Fruit fly (Drosophila melanogaster): ENCODE data around the gene blot.

The blot gene

dm6 chr3L:17430957-17431585 is 9.8 kb upstream of the blot start:
- peak; percentile 41 for TF ChIP-seq noc (tag; optimal IDR thresholded peaks at IDR 0.05)

- TF ChIP-seq noc (tag; optimal IDR thresholded peaks at IDR 0.05): no peak
Measured at dm6 chr3L:17430390-17430789, 9.1 kb upstream of the blot start.

- TF ChIP-seq noc (tag; optimal IDR thresholded peaks at IDR 0.05): peak; percentile 64
Measured at dm6 chr3L:17428779-17429178, 7.5 kb upstream of the blot start, which contains the start of gene Gorab. Gene Gorab, minus strand, starts transcription at chr3L:17428836.

dm6 chr3L:17427013-17427412 is 5.7 kb upstream of the blot start, which contains the start of gene Polr3G:
Gene Polr3G, minus strand, starts transcription at chr3L:17427130.
- TF ChIP-seq noc (tag; optimal IDR thresholded peaks at IDR 0.05): no peak

dm6 chr3L:17425132-17425713 is 3.9 kb upstream of the blot start, which contains the start of the genes Sec3 and COX7B:
Gene Sec3, minus strand, starts transcription at chr3L:17425217.
Gene COX7B, plus strand, starts transcription at chr3L:17425477.
- TF ChIP-seq noc (tag; optimal IDR thresholded peaks at IDR 0.05): peak; percentile 66

dm6 chr3L:17420610-17421194 is 612 bp downstream of the blot start:
- no peak for TF ChIP-seq noc (tag; optimal IDR thresholded peaks at IDR 0.05)

- TF ChIP-seq noc (tag; optimal IDR thresholded peaks at IDR 0.05): no peak
Measured at dm6 chr3L:17419103-17419741, 2.1 kb downstream of the blot start.

- TF ChIP-seq noc (tag; optimal IDR thresholded peaks at IDR 0.05): no peak
Measured at dm6 chr3L:17415967-17416749, 5.2 kb downstream of the blot start.

- no peak for TF ChIP-seq noc (tag; optimal IDR thresholded peaks at IDR 0.05)
Measured at dm6 chr3L:17412146-17412545, 9.2 kb downstream of the blot start.

- no peak for TF ChIP-seq noc (tag; optimal IDR thresholded peaks at IDR 0.05)
Measured at dm6 chr3L:17411273-17411672, 10.0 kb downstream of the blot start.

- TF ChIP-seq noc (tag; optimal IDR thresholded peaks at IDR 0.05): no peak
Measured at dm6 chr3L:17407480-17408093, 13.7 kb downstream of the blot start.

- TF ChIP-seq noc (tag; optimal IDR thresholded peaks at IDR 0.05): no peak
Measured at dm6 chr3L:17407073-17407472, 14.2 kb downstream of the blot start.

dm6 chr3L:17404646-17405045 is 16.7 kb downstream of the blot start:
- no peak for TF ChIP-seq noc (tag; optimal IDR thresholded peaks at IDR 0.05)

dm6 chr3L:17403268-17403667 is 18.0 kb downstream of the blot start:
- no peak for TF ChIP-seq noc (tag; optimal IDR thresholded peaks at IDR 0.05)

- TF ChIP-seq noc (tag; optimal IDR thresholded peaks at IDR 0.05): no peak
Measured at dm6 chr3L:17402399-17402798, 18.9 kb downstream of the blot start.

Data from whole organism, larva.